Fruit fly (Drosophila melanogaster) whole organism, embryonic: Measurements from ENCODE around the gene CG4972.

ENCODE experiments used
- Abd-B ChIP-seq: fragments of 200-800 bp; sonication (Bioruptor generic); optimal IDR thresholded peaks from 2 replicates; lab custom pipeline; 2018; ENCODE audit warnings: missing biosample characterization, mild to moderate bottlenecking, missing genetic modification characterization, moderate library complexity
- B-H2 ChIP-seq: fragments of 200-800 bp; sonication (Bioruptor generic); optimal IDR thresholded peaks from 2 replicates; lab custom pipeline; 2018; ENCODE audit warnings: missing biosample characterization, mild to moderate bottlenecking, missing genetic modification characterization
- CG10274 ChIP-seq: fragments of 200-800 bp; sonication (Bioruptor generic); optimal IDR thresholded peaks from 3 replicates; lab custom pipeline; 2017; ENCODE audit warnings: missing biosample characterization, mild to moderate bottlenecking, missing genetic modification characterization
- CG10654 ChIP-seq: fragments of 200-800 bp; sonication (Bioruptor generic); optimal IDR thresholded peaks from 2 replicates; lab custom pipeline; 2016; ENCODE audit warnings: missing biosample characterization, missing genetic modification characterization
- CG11723 ChIP-seq: fragments of 200-800 bp; sonication (Bioruptor generic); optimal IDR thresholded peaks from 2 replicates; lab custom pipeline; 2017; ENCODE audit warnings: missing biosample characterization, mild to moderate bottlenecking, missing genetic modification characterization
- CG12071 ChIP-seq: fragments of 200-800 bp; sonication (Bioruptor generic); optimal IDR thresholded peaks from 3 replicates; lab custom pipeline; 2018; ENCODE audit warnings: missing biosample characterization, mild to moderate bottlenecking, missing genetic modification characterization
- CG13424 ChIP-seq: fragments of 200-800 bp; sonication (Bioruptor generic); optimal IDR thresholded peaks from 2 replicates; lab custom pipeline; 2019; ENCODE audit warnings: missing biosample characterization, mild to moderate bottlenecking, missing genetic modification characterization, moderate library complexity
- CG14014 ChIP-seq: fragments of 200-800 bp; sonication (Bioruptor generic); IDR thresholded peaks from 2 replicates; pipeline ENCODE4 v1.3.6; 2022; ENCODE audit warnings: missing biosample characterization, missing genetic modification characterization
- CG14050 ChIP-seq: fragments of 200-800 bp; sonication (Bioruptor generic); IDR thresholded peaks from 3 replicates; pipeline ENCODE4 v1.3.6; 2022; ENCODE audit warnings: missing biosample characterization, missing genetic modification characterization
- CG14860 ChIP-seq: fragments of 200-800 bp; sonication (Bioruptor generic); IDR thresholded peaks from 3 replicates; pipeline ENCODE4 v1.3.6; 2022; ENCODE audit warnings: missing biosample characterization, missing genetic modification characterization; ENCODE audit not compliant: partially characterized antibody
- CG14965 ChIP-seq: fragments of 200-800 bp; sonication (Bioruptor generic); optimal IDR thresholded peaks from 2 replicates; lab custom pipeline; 2016; ENCODE audit warnings: missing biosample characterization, missing genetic modification characterization, borderline replicate concordance
- CG17359 ChIP-seq: fragments of 200-800 bp; sonication (Bioruptor generic); optimal IDR thresholded peaks from 3 replicates; lab custom pipeline; 2018; ENCODE audit warnings: missing biosample characterization, mild to moderate bottlenecking, missing genetic modification characterization, moderate library complexity
- CG18764 ChIP-seq: fragments of 200-800 bp; sonication (Bioruptor generic); optimal IDR thresholded peaks from 3 replicates; lab custom pipeline; 2016; ENCODE audit warnings: missing biosample characterization, missing genetic modification characterization
- CG2129 ChIP-seq: fragments of 200-800 bp; sonication (Bioruptor generic); IDR thresholded peaks from 2 replicates; pipeline ENCODE4 v1.3.6; 2022; ENCODE audit warnings: missing biosample characterization, missing genetic modification characterization; ENCODE audit not compliant: partially characterized antibody
- CG32532 ChIP-seq: fragments of 200-800 bp; sonication (Bioruptor generic); IDR thresholded peaks from 2 replicates; pipeline ENCODE4 v1.3.6; 2022; ENCODE audit warnings: missing biosample characterization, missing genetic modification characterization
- CG3407 ChIP-seq: fragments of 200-800 bp; sonication (Bioruptor generic); optimal IDR thresholded peaks from 2 replicates; lab custom pipeline; 2018; ENCODE audit warnings: missing biosample characterization, mild to moderate bottlenecking, missing genetic modification characterization
- CG7928 ChIP-seq: fragments of 200-800 bp; sonication (Bioruptor generic); optimal IDR thresholded peaks from 2 replicates; lab custom pipeline; 2017; ENCODE audit warnings: missing biosample characterization, mild to moderate bottlenecking, missing genetic modification characterization
- CG9215 ChIP-seq: fragments of 200-800 bp; sonication (Bioruptor generic); IDR thresholded peaks from 2 replicates; pipeline ENCODE4 v1.3.6; 2022; ENCODE audit warnings: missing biosample characterization, missing genetic modification characterization
- CG9727 ChIP-seq: fragments of 200-800 bp; sonication (Bioruptor generic); optimal IDR thresholded peaks from 3 replicates; lab custom pipeline; 2017; ENCODE audit warnings: missing biosample characterization, mild to moderate bottlenecking, missing genetic modification characterization
- D ChIP-seq, 2 experiments: fragments of 200-800 bp in 1 of 2; fragments of >200 bp in 1 of 2; sonication (Bioruptor generic) in 1 of 2; optimal IDR thresholded peaks; 2 replicates in 1 of 2; 3 replicates in 1 of 2; lab custom pipeline; 2017; ENCODE audit warnings: mild to moderate bottlenecking in 1 of 2, missing biosample characterization in 1 of 2, missing genetic modification characterization in 1 of 2, missing genetic modification reagents in 1 of 2
- Dek ChIP-seq: fragments of 200-800 bp; sonication (Bioruptor generic); optimal IDR thresholded peaks from 3 replicates; lab custom pipeline; 2019; ENCODE audit warnings: missing biosample characterization, mild to moderate bottlenecking, missing genetic modification characterization, moderate library complexity
- Dll ChIP-seq: fragments of 200-800 bp; sonication (Bioruptor generic); IDR thresholded peaks from 4 replicates; pipeline ENCODE4 v1.3.6; 2022; ENCODE audit warnings: missing biosample characterization, missing genetic modification characterization; ENCODE audit not compliant: partially characterized antibody
- Ets97D ChIP-seq: fragments of 200-800 bp; sonication (Bioruptor generic); optimal IDR thresholded peaks from 3 replicates; lab custom pipeline; 2016; ENCODE audit warnings: missing biosample characterization, missing genetic modification characterization
- Hmr ChIP-seq: fragments of 200-800 bp; sonication (Bioruptor generic); optimal IDR thresholded peaks from 3 replicates; lab custom pipeline; 2017; ENCODE audit warnings: mild to moderate bottlenecking, missing biosample characterization, missing genetic modification reagents, missing genetic modification characterization
- NfI ChIP-seq: fragments of 200-800 bp; sonication (Bioruptor generic); optimal IDR thresholded peaks from 3 replicates; lab custom pipeline; 2018; ENCODE audit warnings: missing biosample characterization, mild to moderate bottlenecking, missing genetic modification characterization, moderate library complexity
- PHDP ChIP-seq: fragments of 200-800 bp; sonication (Bioruptor generic); optimal IDR thresholded peaks from 3 replicates; lab custom pipeline; 2018; ENCODE audit warnings: missing biosample characterization, mild to moderate bottlenecking, missing genetic modification characterization, moderate library complexity
- Scr ChIP-seq: fragments of 200-800 bp; sonication (Bioruptor generic); IDR thresholded peaks from 2 replicates; pipeline ENCODE4 v1.3.6; 2022; ENCODE audit warnings: missing biosample characterization, missing genetic modification characterization; ENCODE audit not compliant: partially characterized antibody
- Side ChIP-seq: fragments of 200-800 bp; sonication (Bioruptor generic); optimal IDR thresholded peaks from 2 replicates; lab custom pipeline; 2016; ENCODE audit warnings: missing biosample characterization, missing genetic modification characterization
- Xrp1 ChIP-seq: fragments of 200-800 bp; sonication (Bioruptor generic); IDR thresholded peaks from 2 replicates; pipeline ENCODE4 v1.3.6; 2022; ENCODE audit warnings: missing biosample characterization, missing genetic modification characterization
- bowl ChIP-seq: fragments of 200-800 bp; sonication (Bioruptor generic); IDR thresholded peaks from 2 replicates; pipeline ENCODE4 v1.3.6; 2022; ENCODE audit warnings: missing biosample characterization, missing genetic modification characterization
- crol ChIP-seq: fragments of 200-800 bp; sonication (Bioruptor generic); IDR thresholded peaks from 2 replicates; pipeline ENCODE4 v1.3.6; 2022; ENCODE audit warnings: missing biosample characterization, missing genetic modification characterization
- da ChIP-seq: fragments of 200-800 bp; sonication (Bioruptor generic); optimal IDR thresholded peaks from 2 replicates; lab custom pipeline; 2016; ENCODE audit warnings: missing biosample characterization, missing genetic modification characterization
- gsb ChIP-seq: fragments of 200-800 bp; sonication (Bioruptor generic); IDR thresholded peaks from 2 replicates; pipeline ENCODE4 v1.3.6; 2022; ENCODE audit warnings: missing biosample characterization, missing genetic modification characterization
- gsb-n ChIP-seq: fragments of 200-800 bp; sonication (Bioruptor generic); optimal IDR thresholded peaks from 3 replicates; lab custom pipeline; 2018; ENCODE audit warnings: missing biosample characterization, mild to moderate bottlenecking, missing genetic modification characterization
- h ChIP-seq: fragments of >200 bp; optimal IDR thresholded peaks from 2 replicates; lab custom pipeline; 2017
- jing ChIP-seq: fragments of 200-800 bp; sonication (Bioruptor generic); optimal IDR thresholded peaks from 2 replicates; lab custom pipeline; 2018; ENCODE audit warnings: missing biosample characterization, mild to moderate bottlenecking, missing genetic modification characterization
- kah ChIP-seq: fragments of 200-800 bp; sonication (Bioruptor generic); optimal IDR thresholded peaks from 2 replicates; lab custom pipeline; 2018; ENCODE audit warnings: missing biosample characterization, mild to moderate bottlenecking, missing genetic modification characterization
- luna ChIP-seq: fragments of 200-800 bp; sonication (Bioruptor generic); optimal IDR thresholded peaks from 2 replicates; lab custom pipeline; 2016; ENCODE audit warnings: missing biosample characterization, missing genetic modification characterization
- mirr ChIP-seq: fragments of 200-800 bp; sonication (Bioruptor generic); optimal IDR thresholded peaks from 3 replicates; lab custom pipeline; 2018; ENCODE audit warnings: missing biosample characterization, mild to moderate bottlenecking, missing genetic modification characterization
- pfk ChIP-seq: fragments of 200-800 bp; sonication (Bioruptor generic); optimal IDR thresholded peaks from 2 replicates; lab custom pipeline; 2018; ENCODE audit warnings: missing biosample characterization, mild to moderate bottlenecking, missing genetic modification characterization, moderate library complexity
- pita ChIP-seq: fragments of 200-800 bp; sonication (Bioruptor generic); optimal IDR thresholded peaks from 2 replicates; lab custom pipeline; 2017; ENCODE audit warnings: missing biosample characterization, mild to moderate bottlenecking, missing genetic modification characterization
- pnt ChIP-seq: fragments of 200-800 bp; sonication (Bioruptor generic); optimal IDR thresholded peaks from 3 replicates; lab custom pipeline; 2016; ENCODE audit warnings: missing biosample characterization, missing genetic modification characterization
- sd ChIP-seq: fragments of 200-800 bp; sonication (Bioruptor generic); optimal IDR thresholded peaks from 3 replicates; lab custom pipeline; 2018; ENCODE audit warnings: missing biosample characterization, mild to moderate bottlenecking, missing genetic modification characterization, moderate library complexity
- sima ChIP-seq: fragments of 200-800 bp; sonication (Bioruptor generic); optimal IDR thresholded peaks from 2 replicates; lab custom pipeline; 2016; ENCODE audit warnings: missing biosample characterization, missing genetic modification characterization
- sisA ChIP-seq: fragments of 200-800 bp; sonication (Bioruptor generic); IDR thresholded peaks from 2 replicates; pipeline ENCODE4 v1.3.6; 2022; ENCODE audit warnings: missing biosample characterization, missing genetic modification characterization
- ssp ChIP-seq: fragments of 200-800 bp; sonication (Bioruptor generic); IDR thresholded peaks from 2 replicates; pipeline ENCODE4 v1.3.6; 2022; ENCODE audit warnings: missing biosample characterization, missing genetic modification characterization
- trh ChIP-seq: fragments of 200-800 bp; sonication (Bioruptor generic); optimal IDR thresholded peaks from 2 replicates; lab custom pipeline; 2016; ENCODE audit warnings: missing biosample characterization, missing genetic modification characterization
- wdn ChIP-seq: fragments of 200-800 bp; sonication (Bioruptor generic); IDR thresholded peaks from 2 replicates; pipeline ENCODE4 v1.3.6; 2022; ENCODE audit warnings: missing biosample characterization, missing genetic modification characterization
- yki ChIP-seq: fragments of >200 bp; optimal IDR thresholded peaks from 3 replicates; lab custom pipeline; 2018
- zf30C ChIP-seq: fragments of 200-800 bp; sonication (Bioruptor generic); optimal IDR thresholded peaks from 3 replicates; lab custom pipeline; 2018; ENCODE audit warnings: missing biosample characterization, mild to moderate bottlenecking, missing genetic modification characterization

CG4972 gene

DNA sequence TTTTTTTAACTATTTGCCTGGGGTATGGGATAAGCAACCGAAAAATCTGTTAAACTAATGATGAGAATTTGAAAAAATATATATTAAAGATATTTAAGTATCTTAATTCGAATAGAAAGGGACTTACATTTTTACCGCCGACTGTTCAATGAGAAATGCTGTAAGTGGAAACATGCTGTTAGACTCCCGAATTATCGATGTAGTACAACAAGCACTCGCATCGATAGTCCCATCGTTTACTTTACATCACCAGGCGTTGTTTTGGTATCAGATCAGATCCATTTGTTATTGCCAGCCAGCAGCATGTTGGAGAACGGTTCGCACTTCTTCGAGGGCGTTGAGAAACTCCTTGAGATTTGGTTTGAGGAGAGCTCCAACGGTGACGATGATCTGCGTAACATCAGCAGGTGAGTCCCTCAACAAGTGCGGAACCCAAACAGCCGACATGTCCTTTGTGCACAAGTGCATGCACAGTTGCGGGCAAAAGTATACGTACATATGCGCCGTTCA, 24.7 kb downstream of the CG4972 start, which contains the start of gene SamDC (continued):
- TF ChIP-seq pnt (peak; percentile 2), CG18764 (GFP tag; lab: Kevin White, UChicago) (peak; percentile 5), luna (GFP tag; lab: Kevin White, UChicago) (no peak), CG2129 (GFP tag; lab: Robert Waterston, UW) (peak; percentile 57; the same call in 1 of the 2 replicates), NfI (GFP tag; lab: Kevin White, UChicago) (peak; percentile 46), Side (GFP tag; lab: Kevin White, UChicago) (peak; percentile 47), bowl (GFP tag; lab: Robert Waterston, UW) (no peak), CG7928 (GFP tag; lab: Kevin White, UChicago) (no peak), crol (GFP tag; lab: Robert Waterston, UW) (no peak), Hmr (GFP tag; lab: Kevin White, UChicago) (peak; percentile 75), Abd-B (no peak), jing (GFP tag; lab: Kevin White, UChicago) (no peak), Dek (peak; percentile 68), gsb (no peak), CG12071 (no peak), CG11723 (GFP tag; lab: Kevin White, UChicago) (peak; percentile 1), CG14050 (GFP tag; lab: Robert Waterston, UW) (peak; percentile 19; the same call in 1 of the 3 replicates), pita (GFP tag; lab: Kevin White, UChicago) (no peak), CG3407 (GFP tag; lab: Kevin White, UChicago) (no peak), yki (no peak), ssp (GFP tag; lab: Robert Waterston, UW) (peak; percentile 98), trh (GFP tag; lab: Kevin White, UChicago) (no peak), CG17359 (peak; percentile 23), CG13424 (tag; lab: Kevin White, UChicago) (peak; percentile 59), gsb-n (peak; percentile 24), D (optimal IDR thresholded peaks at IDR 0.05; lab: Kevin White, UChicago) (no peak), D (GFP tag; optimal IDR thresholded peaks at IDR 0.05; lab: Kevin White, UChicago) (no peak), zf30C (GFP tag; lab: Kevin White, UChicago) (no peak), Scr (GFP tag; lab: Robert Waterston, UW) (peak; percentile 85), mirr (GFP tag; lab: Kevin White, UChicago) (peak; percentile 47), sisA (GFP tag; lab: Robert Waterston, UW) (no peak), kah (GFP tag; lab: Kevin White, UChicago) (no peak), CG14965 (GFP tag; lab: Kevin White, UChicago) (no peak), CG32532 (GFP tag; lab: Robert Waterston, UW) (peak; percentile 42; the same call in 1 of the 2 replicates), CG9215 (GFP tag; lab: Robert Waterston, UW) (no peak), CG14860 (GFP tag; lab: Robert Waterston, UW) (peak; percentile 61), CG14014 (GFP tag; lab: Robert Waterston, UW) (no peak), CG9727 (GFP tag; lab: Kevin White, UChicago) (no peak), pfk (GFP tag; lab: Kevin White, UChicago) (peak; percentile 61), Xrp1 (peak; percentile 32; the same call in 1 of the 2 replicates), h (no peak), CG10654 (GFP tag; lab: Kevin White, UChicago) (peak; percentile 14), Ets97D (peak; percentile 42), B-H2 (GFP tag; lab: Kevin White, UChicago) (no peak), da (GFP tag; lab: Kevin White, UChicago) (no peak), CG10274 (GFP tag; lab: Kevin White, UChicago) (no peak), Dll (GFP tag; lab: Robert Waterston, UW) (peak; percentile 77), PHDP (peak; percentile 63), sima (GFP tag; lab: Kevin White, UChicago) (no peak), wdn (no peak), sd (tag; lab: Kevin White, UChicago) (peak; percentile 27)
